Fruit fly (Drosophila melanogaster) whole organism, wandering third instar larva: Measurements from ENCODE around the gene CG34308.

Experiments used
- Abd-B ChIP-seq: fragments of >200 bp; optimal IDR thresholded peaks from 2 replicates; lab custom pipeline; 2017; ENCODE audit warnings: missing biosample characterization, missing genetic modification characterization
- CG32264 ChIP-seq: fragments of 200-800 bp; sonication (Bioruptor generic); optimal IDR thresholded peaks from 2 replicates; lab custom pipeline; 2016; ENCODE audit warnings: missing biosample characterization, missing genetic modification characterization
- CrebA ChIP-seq: fragments of 200-800 bp; sonication (Bioruptor generic); optimal IDR thresholded peaks from 2 replicates; lab custom pipeline; 2016; ENCODE audit warnings: missing biosample characterization, mild to moderate bottlenecking, missing genetic modification characterization, borderline replicate concordance
- Dif ChIP-seq: fragments of 200-275, 200-300 bp; sonication (Bioruptor generic); optimal IDR thresholded peaks from 2 replicates; lab custom pipeline; 2018; ENCODE audit warnings: missing biosample characterization, missing genetic modification characterization; ENCODE audit not compliant: partially characterized antibody
- GATAd ChIP-seq: sonication (Bioruptor generic); optimal IDR thresholded peaks from 2 replicates; lab custom pipeline; 2016; ENCODE audit warnings: missing biosample characterization, missing genetic modification characterization
- HLH106 ChIP-seq: fragments of 200-800 bp; optimal IDR thresholded peaks from 3 replicates; lab custom pipeline; 2019; ENCODE audit warnings: missing biosample characterization, mild to moderate bottlenecking, missing genetic modification characterization, moderate library complexity
- Hnf4 ChIP-seq: fragments of 200-800 bp; sonication (Bioruptor generic); optimal IDR thresholded peaks from 2 replicates; lab custom pipeline; 2016; ENCODE audit warnings: missing biosample characterization, mild to moderate bottlenecking, missing genetic modification characterization
- Hr78 ChIP-seq: fragments of >200 bp; optimal IDR thresholded peaks from 2 replicates; lab custom pipeline; 2017; ENCODE audit warnings: missing biosample characterization, missing genetic modification characterization
- Hr83 ChIP-seq: fragments of 200-300 bp; sonication (Bioruptor generic); optimal IDR thresholded peaks from 2 replicates; lab custom pipeline; 2016; ENCODE audit warnings: missing biosample characterization, mild to moderate bottlenecking, missing genetic modification characterization, moderate library complexity; ENCODE audit not compliant: poor library complexity, severe bottlenecking
- Jra ChIP-seq: sonication (Bioruptor generic); optimal IDR thresholded peaks from 2 replicates; lab custom pipeline; 2016; ENCODE audit warnings: missing biosample characterization, missing genetic modification characterization
- Mio ChIP-seq: sonication (Bioruptor generic); optimal IDR thresholded peaks from 2 replicates; lab custom pipeline; 2016; ENCODE audit warnings: missing biosample characterization, missing genetic modification characterization
- Myc ChIP-seq: fragments of >200 bp; optimal IDR thresholded peaks from 2 replicates; lab custom pipeline; 2017
- N ChIP-seq: fragments of >200 bp; optimal IDR thresholded peaks from 2 replicates; lab custom pipeline; 2018; ENCODE audit warnings: missing biosample characterization, missing external identifiers, missing genetic modification characterization
- OdsH ChIP-seq: fragments of 200-800 bp; sonication (Bioruptor generic); optimal IDR thresholded peaks from 2 replicates; lab custom pipeline; 2016; ENCODE audit warnings: missing biosample characterization, mild to moderate bottlenecking, missing genetic modification characterization
- Rel ChIP-seq, 2 experiments: fragments of 200-800 bp; sonication (Bioruptor generic) in 1 of 2; optimal IDR thresholded peaks; 2 replicates in 1 of 2; 3 replicates in 1 of 2; lab custom pipeline; 2016 to 2019; ENCODE audit warnings: mild to moderate bottlenecking in 2 of 2, missing biosample characterization in 2 of 2, missing genetic modification characterization in 2 of 2, moderate library complexity in 1 of 2
- Vsx2 ChIP-seq: fragments of 200-300, 225-300 bp; sonication (Bioruptor generic); optimal IDR thresholded peaks from 2 replicates; lab custom pipeline; 2018; ENCODE audit warnings: missing biosample characterization, missing genetic modification characterization; ENCODE audit not compliant: partially characterized antibody
- br ChIP-seq: fragments of 200-800 bp; sonication (Bioruptor generic); optimal IDR thresholded peaks from 2 replicates; lab custom pipeline; 2016; ENCODE audit warnings: missing biosample characterization, missing genetic modification characterization
- dl ChIP-seq, 2 experiments: fragments of 175-275, 200-275 bp in 1 of 2; fragments of 200-275 bp in 1 of 2; sonication (Bioruptor generic); optimal IDR thresholded peaks; lab custom pipeline; 2018; ENCODE audit warnings: mild to moderate bottlenecking in 2 of 2, missing biosample characterization in 2 of 2, missing genetic modification characterization in 2 of 2, moderate library complexity in 2 of 2; ENCODE audit not compliant: partially characterized antibody in 2 of 2, insufficient read depth in 1 of 2
- dmrt93B ChIP-seq: fragments of 200-800 bp; sonication (Bioruptor generic); optimal IDR thresholded peaks from 2 replicates; lab custom pipeline; 2018; ENCODE audit warnings: missing biosample characterization, mild to moderate bottlenecking, missing genetic modification characterization
- dsf ChIP-seq: sonication (Bioruptor generic); optimal IDR thresholded peaks from 2 replicates; lab custom pipeline; 2016; ENCODE audit warnings: missing biosample characterization, missing genetic modification characterization, borderline replicate concordance
- ey ChIP-seq: fragments of 200-800 bp; sonication (Bioruptor generic); optimal IDR thresholded peaks from 2 replicates; lab custom pipeline; 2016; ENCODE audit warnings: missing biosample characterization, missing genetic modification characterization
- foxo ChIP-seq, 2 experiments: fragments of 200-800 bp; sonication (Bioruptor generic); optimal IDR thresholded peaks; 2 replicates in 1 of 2; 3 replicates in 1 of 2; lab custom pipeline; 2016 to 2017; ENCODE audit warnings: missing biosample characterization in 2 of 2, missing genetic modification characterization in 2 of 2
- h ChIP-seq: fragments of 200-800 bp; sonication (Bioruptor generic); optimal IDR thresholded peaks from 3 replicates; lab custom pipeline; 2016; ENCODE audit warnings: missing biosample characterization, mild to moderate bottlenecking, missing genetic modification characterization
- lola ChIP-seq: fragments of >200 bp; optimal IDR thresholded peaks from 2 replicates; lab custom pipeline; 2017; ENCODE audit warnings: missing biosample characterization, missing genetic modification characterization
- pan ChIP-seq: fragments of >200 bp; optimal IDR thresholded peaks from 2 replicates; lab custom pipeline; 2017
- psq ChIP-seq: fragments of 200-800 bp; sonication (Bioruptor generic); optimal IDR thresholded peaks from 3 replicates; lab custom pipeline; 2017; ENCODE audit warnings: missing biosample characterization, mild to moderate bottlenecking, missing genetic modification characterization, moderate library complexity
- rgr ChIP-seq: fragments of 200-800 bp; sonication (Bioruptor generic); optimal IDR thresholded peaks from 3 replicates; lab custom pipeline; 2016; ENCODE audit warnings: missing biosample characterization, mild to moderate bottlenecking, missing genetic modification characterization
- sage ChIP-seq: fragments of 200-800 bp; sonication (Bioruptor generic); optimal IDR thresholded peaks from 2 replicates; lab custom pipeline; 2016; ENCODE audit warnings: missing biosample characterization, mild to moderate bottlenecking, missing genetic modification characterization
- usp ChIP-seq: fragments of >200 bp; optimal IDR thresholded peaks from 2 replicates; lab custom pipeline; 2017; ENCODE audit warnings: missing biosample characterization, missing genetic modification characterization

CG34308 gene

DNA sequence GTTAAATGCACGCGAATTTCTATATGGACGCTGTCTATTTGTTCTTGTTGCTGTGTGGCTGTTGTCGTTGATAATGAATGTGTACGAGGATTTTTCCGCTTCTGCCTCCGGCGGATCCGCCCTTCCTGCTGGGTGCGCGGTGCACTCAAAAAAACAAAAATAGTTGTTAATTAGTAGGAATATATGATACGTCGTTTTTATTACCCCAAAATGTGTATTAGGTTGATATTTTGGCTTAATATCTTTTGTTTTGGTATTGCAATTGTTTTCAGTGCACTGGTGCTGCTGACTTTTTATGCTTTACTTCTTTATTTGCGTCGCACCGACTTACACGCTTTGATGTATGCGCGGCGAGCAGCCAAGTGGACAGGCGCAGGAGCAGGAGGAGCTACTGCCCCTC lies 2.6 kb downstream of the CG34308 start:
- TF ChIP-seq ey (GFP tag; lab: Kevin White, UChicago) (no peak), rgr (GFP tag; lab: Kevin White, UChicago) (no peak), Mio (GFP tag; lab: Kevin White, UChicago) (no peak), HLH106 (tag; lab: Kevin White, UChicago) (no peak), usp (GFP tag; lab: Kevin White, UChicago) (no peak), pan (lab: Kevin White, UChicago) (no peak), GATAd (no peak), Rel (GFP tag; optimal IDR thresholded peaks at IDR 0.05; lab: Kevin White, UChicago) (no peak), Rel (tag; optimal IDR thresholded peaks at IDR 0.05; lab: Kevin White, UChicago) (no peak)

dm6 chr3R:13117711-13118110 lies 28.7 kb downstream of the CG34308 start:
- no peak for TF ChIP-seq dsf (GFP tag; lab: Kevin White, UChicago)
- TF ChIP-seq br: no peak
- TF ChIP-seq N: no peak
- TF ChIP-seq Mio (GFP tag; lab: Kevin White, UChicago): no peak
- TF ChIP-seq Vsx2 (GFP tag; lab: Kevin White, UChicago): no peak
- TF ChIP-seq lola: no peak
- TF ChIP-seq, all 38 proteins: peak for 0

DNA sequence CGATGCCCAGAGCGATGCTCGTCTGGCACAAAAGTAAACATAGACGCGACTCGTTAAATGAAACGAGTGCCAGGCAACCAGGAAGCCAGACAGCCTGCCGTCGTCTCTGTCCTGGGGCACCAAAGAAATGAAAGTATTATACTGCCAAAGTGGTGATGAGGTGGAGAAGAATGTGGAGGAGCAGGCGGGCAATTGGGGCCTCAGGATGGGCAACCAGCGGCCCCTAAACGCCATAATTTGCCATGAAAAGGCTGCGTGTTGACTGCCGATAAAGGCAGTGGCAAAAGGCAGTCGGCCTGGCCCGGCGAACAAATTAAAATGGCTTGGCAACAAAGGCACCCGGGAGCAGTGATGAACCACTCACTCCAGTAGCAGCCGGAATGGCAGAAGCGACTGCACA lies 39.9 kb downstream of the CG34308 start:
- TF ChIP-seq OdsH (GFP tag; lab: Kevin White, UChicago) (no peak), Hnf4 (no peak), Hr83 (GFP tag; lab: Kevin White, UChicago) (no peak), dmrt93B (no peak), HLH106 (tag; lab: Kevin White, UChicago) (no peak), CrebA (GFP tag; lab: Kevin White, UChicago) (no peak), psq (GFP tag; lab: Kevin White, UChicago) (no peak), Hr78 (GFP tag; lab: Kevin White, UChicago) (no peak), dl (GFP tag; optimal IDR thresholded peaks at IDR 0.05; lab: Kevin White, UChicago; ENCODE audit: insufficient read depth in 1 of 2, partially characterized antibody in 2 of 2) (no peak), Abd-B (GFP tag; lab: Kevin White, UChicago) (no peak), CG32264 (no peak), Vsx2 (GFP tag; lab: Kevin White, UChicago) (no peak), sage (GFP tag; lab: Kevin White, UChicago) (no peak), Dif (GFP tag; lab: Kevin White, UChicago) (no peak), Myc (lab: Kevin White, UChicago) (no peak)

dm6 chr3R:13138120-13138519 lies 49.1 kb downstream of the CG34308 start:
- TF ChIP-seq Hr83 (GFP tag; lab: Kevin White, UChicago): no peak
- no peak for TF ChIP-seq dl (GFP tag; optimal IDR thresholded peaks at IDR 0.05; lab: Kevin White, UChicago; ENCODE audit: insufficient read depth in 1 of 2, partially characterized antibody in 2 of 2)
- TF ChIP-seq h (GFP tag; lab: Kevin White, UChicago): no peak
- no peak for TF ChIP-seq sage (GFP tag; lab: Kevin White, UChicago)
- no peak for TF ChIP-seq CrebA (GFP tag; lab: Kevin White, UChicago)
- no peak for TF ChIP-seq GATAd
- TF ChIP-seq rgr (GFP tag; lab: Kevin White, UChicago): no peak
- no peak for TF ChIP-seq foxo (GFP tag; optimal IDR thresholded peaks at IDR 0.05; lab: Kevin White, UChicago)
- no peak for TF ChIP-seq Myc (lab: Kevin White, UChicago)
- TF ChIP-seq br: no peak
- no peak for TF ChIP-seq pan (lab: Kevin White, UChicago)
- TF ChIP-seq HLH106 (tag; lab: Kevin White, UChicago): no peak
- no peak for TF ChIP-seq lola
- TF ChIP-seq Hnf4: no peak
- TF ChIP-seq Jra: no peak
